Fruit fly (Drosophila melanogaster): ENCODE results near the gene Lgr4.

Lgr4 gene

DNA sequence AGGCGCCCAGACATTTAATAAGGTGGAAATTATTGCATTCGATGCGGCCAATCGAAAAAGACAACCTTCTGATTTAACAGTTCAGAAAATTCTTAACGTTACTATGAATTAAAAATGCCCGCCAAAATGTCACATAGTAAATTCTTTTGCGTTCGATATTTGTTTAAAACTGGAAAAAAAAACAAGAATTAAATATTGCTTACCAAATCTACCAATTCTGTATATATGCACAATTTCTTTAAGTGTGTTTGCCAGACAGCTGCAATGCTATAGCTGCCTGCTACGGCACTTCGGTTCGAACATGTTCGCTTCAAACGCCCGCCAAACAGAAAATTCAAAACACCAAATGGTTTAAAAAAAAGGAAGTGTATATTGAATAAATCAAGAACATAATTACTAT is 25.1 kb upstream of the Lgr4 start (continued):
- TF ChIP-seq pzg (GFP tag; optimal IDR thresholded peaks at IDR 0.05) (peak; percentile 23), CG11695 (GFP tag; IDR thresholded peaks at IDR 0.05) (peak; percentile 76), CG18619 (GFP tag; optimal IDR thresholded peaks at IDR 0.05) (peak; percentile 32), lov (optimal IDR thresholded peaks at IDR 0.05) (no peak), lov (GFP tag; IDR thresholded peaks at IDR 0.05) (peak; percentile 73; the same call in 1 of the 3 replicates), pfk (GFP tag; optimal IDR thresholded peaks at IDR 0.05) (no peak), CG18764 (GFP tag; optimal IDR thresholded peaks at IDR 0.05) (peak; percentile 48), CG17385 (GFP tag; optimal IDR thresholded peaks at IDR 0.05) (peak; percentile 55), NC2α (GFP tag; optimal IDR thresholded peaks at IDR 0.05) (peak; percentile 19), CG8944 (GFP tag; optimal IDR thresholded peaks at IDR 0.05) (peak; percentile 71), CG8089 (GFP tag; optimal IDR thresholded peaks at IDR 0.05) (peak; percentile 48), CG17912 (GFP tag; optimal IDR thresholded peaks at IDR 0.05) (peak; percentile 42), CG14965 (GFP tag; optimal IDR thresholded peaks at IDR 0.05; ENCODE audit: borderline replicate concordance) (no peak), danr (GFP tag; IDR thresholded peaks at IDR 0.05) (no peak), CG7963 (GFP tag; IDR thresholded peaks at IDR 0.05; ENCODE audit: partially characterized antibody) (no peak), Atf6 (GFP tag; IDR thresholded peaks at IDR 0.05) (peak; percentile 70), Xrp1 (GFP tag; IDR thresholded peaks at IDR 0.05) (peak; percentile 76), onecut (GFP tag; IDR thresholded peaks at IDR 0.05) (0 out of 2 replicates have a peak, but pooled peaks have one; percentile 16), oc (tag; optimal IDR thresholded peaks at IDR 0.05) (no peak), ham (GFP tag; IDR thresholded peaks at IDR 0.05) (no peak), CG9609 (GFP tag; optimal IDR thresholded peaks at IDR 0.05) (peak; percentile 64), Adf1 (GFP tag; IDR thresholded peaks at IDR 0.05) (0 out of 2 replicates have a peak, but pooled peaks have one; percentile 14), croc (GFP tag; conservative IDR thresholded peaks at IDR 0.05) (no peak)

DNA sequence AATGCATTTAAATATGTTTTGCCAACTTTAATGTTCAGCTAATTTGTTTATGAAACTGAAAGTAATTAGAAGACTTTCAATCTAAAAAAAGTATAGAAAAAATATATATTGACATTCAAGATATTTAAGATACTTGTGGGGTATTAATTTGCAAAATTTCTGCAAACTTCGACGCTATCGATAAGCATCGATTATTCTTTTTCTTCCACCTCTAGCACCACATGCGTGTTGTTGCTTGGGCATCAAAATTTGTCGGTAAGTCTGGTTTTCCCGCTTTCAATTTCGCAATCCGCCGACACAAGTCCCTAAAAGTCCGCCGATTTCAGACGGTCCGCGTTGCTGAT is 23.1 kb upstream of the Lgr4 start, which contains the start of gene REG:
TSS of gene REG (plus strand) at position 188 of the 344 bp plus-strand sequence.
- TF ChIP-seq bbx (GFP tag; IDR thresholded peaks at IDR 0.05; ENCODE audit: partially characterized antibody) (peak; percentile 14; the same call in 1 of the 2 replicates), CG14860 (GFP tag; IDR thresholded peaks at IDR 0.05; ENCODE audit: partially characterized antibody) (no peak), pzg (GFP tag; optimal IDR thresholded peaks at IDR 0.05) (peak; percentile 2), CG7839 (tag; optimal IDR thresholded peaks at IDR 0.05) (no peak), CG34376 (GFP tag; optimal IDR thresholded peaks at IDR 0.05) (no peak), mld (GFP tag; IDR thresholded peaks at IDR 0.05; ENCODE audit: partially characterized antibody) (0 out of 3 replicates have a peak, but pooled peaks have one; percentile 46), Oaz (GFP tag; IDR thresholded peaks at IDR 0.05) (no peak), klu (GFP tag; IDR thresholded peaks at IDR 0.05) (no peak), Hr39 (optimal IDR thresholded peaks at IDR 0.05) (no peak), ro (GFP tag; IDR thresholded peaks at IDR 0.05) (no peak), dysf (GFP tag; IDR thresholded peaks at IDR 0.05) (no peak), Aef1 (GFP tag; IDR thresholded peaks at IDR 0.05) (no peak), CG12299 (tag; optimal IDR thresholded peaks at IDR 0.05) (no peak), H2.0 (GFP tag; IDR thresholded peaks at IDR 0.05) (no peak), BEAF-32 (GFP tag; optimal IDR thresholded peaks at IDR 0.05) (peak; percentile 23), az2 (GFP tag; optimal IDR thresholded peaks at IDR 0.05) (no peak), Opbp (GFP tag; IDR thresholded peaks at IDR 0.05; ENCODE audit: partially characterized antibody) (peak; percentile 39; the same call in 1 of the 3 replicates), Ets97D (GFP tag; optimal IDR thresholded peaks at IDR 0.05) (no peak), CG10959 (GFP tag; IDR thresholded peaks at IDR 0.05) (no peak), nerfin-1 (tag; optimal IDR thresholded peaks at IDR 0.05) (no peak), chm (GFP tag; IDR thresholded peaks at IDR 0.05) (no peak), CG11723 (GFP tag; optimal IDR thresholded peaks at IDR 0.05) (no peak), CG13424 (tag; optimal IDR thresholded peaks at IDR 0.05) (no peak), CG17186 (GFP tag; optimal IDR thresholded peaks at IDR 0.05) (no peak), HmgZ (tag; optimal IDR thresholded peaks at IDR 0.05) (no peak), shn (GFP tag; optimal IDR thresholded peaks at IDR 0.05) (no peak), nerfin-2 (GFP tag; IDR thresholded peaks at IDR 0.05; ENCODE audit: partially characterized antibody) (0 out of 2 replicates have a peak, but pooled peaks have one; percentile 29), hbn (GFP tag; IDR thresholded peaks at IDR 0.05; ENCODE audit: partially characterized antibody) (peak; percentile 48; the same call in 1 of the 2 replicates), Fer1 (GFP tag; optimal IDR thresholded peaks at IDR 0.05) (no peak), CG6254 (GFP tag; optimal IDR thresholded peaks at IDR 0.05) (no peak)

All from whole organism, embryonic.